Worm (Caenorhabditis elegans) whole organism, L4 larva: ENCODE results near the gene srd-55.
A peak's percentile ranks its signal among the peaks of the same experiment; 100 is the strongest.

Experiments used
- R02D3.7 ChIP-seq: fragments of 150-350 bp; sonication (generic microtip); optimal IDR thresholded peaks from 3 replicates; lab custom pipeline; 2014; ENCODE audit warnings: missing biosample characterization, missing genetic modification characterization
- T20F7.1 ChIP-seq: fragments of 200-800 bp; sonication (Bioruptor generic); optimal IDR thresholded peaks from 2 replicates; lab custom pipeline; 2018; ENCODE audit warnings: mild to moderate bottlenecking, missing genetic modification characterization, missing compliant biosample characterization
- Y48G9A.11 ChIP-seq: fragments of 200-800 bp; sonication (Bioruptor generic); IDR thresholded peaks from 2 replicates; pipeline ENCODE4 v1.3.6; 2022; ENCODE audit warnings: missing genetic modification reagents, missing genetic modification characterization, missing compliant biosample characterization
- Y75B8A.6 ChIP-seq: fragments of 200-800 bp; sonication (Bioruptor generic); IDR thresholded peaks from 2 replicates; pipeline ENCODE4 v1.3.6; 2022; ENCODE audit warnings: missing genetic modification reagents, missing genetic modification characterization, missing compliant biosample characterization
- ZK337.2 ChIP-seq: fragments of 200-800 bp; sonication (Bioruptor generic); IDR thresholded peaks from 2 replicates; pipeline ENCODE4 v1.3.6; 2022; ENCODE audit warnings: missing genetic modification reagents, missing genetic modification characterization, missing compliant biosample characterization
- aha-1 ChIP-seq: fragments of 150-350 bp; peaks from one replicate; lab custom pipeline; 2014; ENCODE audit warnings: missing biosample characterization, missing genetic modification characterization
- arid-1 ChIP-seq: fragments of 200-800 bp; sonication (Bioruptor generic); conservative IDR thresholded peaks from 2 replicates; pipeline ENCODE4 v1.3.6; 2022; ENCODE audit warnings: missing genetic modification reagents, missing genetic modification characterization, missing compliant biosample characterization
- ceh-20 ChIP-seq: fragments of 200-800 bp; sonication (Bioruptor generic); IDR thresholded peaks from 2 replicates; pipeline ENCODE4 v1.3.6; 2022; ENCODE audit warnings: missing genetic modification reagents, missing genetic modification characterization, missing compliant biosample characterization
- ceh-28 ChIP-seq: fragments of 150-350 bp; optimal IDR thresholded peaks from 2 replicates; lab custom pipeline; 2014; ENCODE audit warnings: missing biosample characterization, missing genetic modification reagents, missing genetic modification characterization
- daf-16 ChIP-seq, 3 experiments: sonication (generic microtip); optimal IDR thresholded peaks; 2 replicates each; lab custom pipeline; 2016 to 2017; ENCODE audit warnings: missing genetic modification characterization in 3 of 3, missing genetic modification reagents in 3 of 3, mild to moderate bottlenecking in 2 of 3, missing compliant biosample characterization in 2 of 3, missing biosample characterization in 1 of 3, moderate library complexity in 1 of 3
- dmd-6 ChIP-seq: fragments of 200-800 bp; sonication (Bioruptor generic); IDR thresholded peaks from 2 replicates; pipeline ENCODE4 v1.3.6; 2022; ENCODE audit warnings: missing genetic modification reagents, missing genetic modification characterization, missing compliant biosample characterization
- dmd-8 ChIP-seq: fragments of 200-800 bp; sonication (Bioruptor generic); IDR thresholded peaks from 2 replicates; pipeline ENCODE4 v1.3.6; 2022; ENCODE audit warnings: missing genetic modification characterization, missing compliant biosample characterization
- dve-1 ChIP-seq: sonication (generic microtip); optimal IDR thresholded peaks from 2 replicates; lab custom pipeline; 2017; ENCODE audit warnings: antibody characterized with exemption, mild to moderate bottlenecking, missing genetic modification characterization, missing compliant biosample characterization; ENCODE audit not compliant: insufficient read depth
- fos-1 ChIP-seq: fragments of 150-350 bp; optimal IDR thresholded peaks from 2 replicates; lab custom pipeline; 2014; ENCODE audit warnings: missing biosample characterization, missing genetic modification characterization
- hif-1 ChIP-seq, 2 experiments: sonication (generic microtip); optimal IDR thresholded peaks; 2 replicates each; lab custom pipeline; 2016 to 2017; ENCODE audit warnings: missing compliant biosample characterization in 2 of 2, missing genetic modification characterization in 2 of 2, missing genetic modification reagents in 2 of 2, missing genotype in 2 of 2, mild to moderate bottlenecking in 1 of 2
- hlh-30 ChIP-seq: sonication (generic microtip); optimal IDR thresholded peaks from 2 replicates; lab custom pipeline; 2017; ENCODE audit warnings: antibody characterized with exemption, mild to moderate bottlenecking, missing genetic modification characterization, missing compliant biosample characterization; ENCODE audit not compliant: insufficient read depth
- lim-7 ChIP-seq: fragments of 200-800 bp; sonication (Bioruptor generic); IDR thresholded peaks from 2 replicates; pipeline ENCODE4 v1.3.6; 2022; ENCODE audit warnings: missing genetic modification characterization, missing compliant biosample characterization
- lin-13 ChIP-seq: fragments of 150-350 bp; optimal IDR thresholded peaks from 2 replicates; lab custom pipeline; 2014; ENCODE audit warnings: missing biosample characterization, missing genetic modification reagents, missing genetic modification characterization
- lin-15B ChIP-seq: fragments of 150-350 bp; sonication (generic microtip); optimal IDR thresholded peaks from 3 replicates; lab custom pipeline; 2014; ENCODE audit warnings: missing biosample characterization, missing genetic modification characterization
- lin-29 ChIP-seq: fragments of 200-800 bp; sonication (Bioruptor generic); IDR thresholded peaks from 2 replicates; pipeline ENCODE4 v1.3.6; 2022; ENCODE audit warnings: missing genetic modification reagents, missing genetic modification characterization, missing compliant biosample characterization
- lsy-2 ChIP-seq, 2 experiments: fragments of 150-350 bp in 1 of 2; sonication (generic microtip) in 1 of 2; optimal IDR thresholded peaks; 2 replicates each; lab custom pipeline; 2014 to 2017; ENCODE audit warnings: missing biosample characterization in 2 of 2, missing genetic modification characterization in 2 of 2
- madf-9 ChIP-seq: fragments of 200-800 bp; sonication (Bioruptor generic); conservative IDR thresholded peaks from 2 replicates; pipeline ENCODE4 v1.3.6; 2022; ENCODE audit warnings: missing genetic modification reagents, missing genetic modification characterization, missing compliant biosample characterization
- mdl-1 ChIP-seq, 2 experiments: fragments of 150-350 bp in 1 of 2; sonication (generic microtip) in 1 of 2; optimal IDR thresholded peaks; 2 replicates each; lab custom pipeline; 2014 to 2017; ENCODE audit warnings: missing biosample characterization in 2 of 2, missing genetic modification characterization in 2 of 2
- mep-1 ChIP-seq: fragments of 150-350 bp; sonication (generic microtip); optimal IDR thresholded peaks from 3 replicates; lab custom pipeline; 2014; ENCODE audit warnings: missing biosample characterization, missing genetic modification characterization
- nhr-111 ChIP-seq: fragments of 200-800 bp; sonication (Bioruptor generic); optimal IDR thresholded peaks from 2 replicates; lab custom pipeline; 2018; ENCODE audit warnings: mild to moderate bottlenecking, missing genetic modification characterization, missing compliant biosample characterization
- nhr-28 ChIP-seq: fragments of 150-350 bp; optimal IDR thresholded peaks from 2 replicates; lab custom pipeline; 2014; ENCODE audit warnings: missing biosample characterization, missing genetic modification characterization
- nhr-41 ChIP-seq: fragments of 200-800 bp; sonication (Bioruptor generic); IDR thresholded peaks from 2 replicates; pipeline ENCODE4 v1.3.6; 2022; ENCODE audit warnings: missing genetic modification reagents, missing genetic modification characterization, missing compliant biosample characterization
- nhr-6 ChIP-seq: fragments of 150-350 bp; optimal IDR thresholded peaks from 2 replicates; lab custom pipeline; 2014; ENCODE audit warnings: missing biosample characterization, missing genetic modification characterization
- pqm-1 ChIP-seq: sonication (generic microtip); optimal IDR thresholded peaks from 2 replicates; lab custom pipeline; 2017; ENCODE audit warnings: missing biosample characterization, missing genetic modification characterization
- rbr-2 ChIP-seq: sonication (generic microtip); optimal IDR thresholded peaks from 2 replicates; lab custom pipeline; 2016; ENCODE audit warnings: missing genotype, missing genetic modification characterization, missing compliant biosample characterization
- skn-1 ChIP-seq: fragments of 150-350 bp; optimal IDR thresholded peaks from 2 replicates; lab custom pipeline; 2014; ENCODE audit warnings: missing biosample characterization, missing genetic modification characterization
- tag-97 ChIP-seq: fragments of 200-800 bp; sonication (Bioruptor generic); IDR thresholded peaks from 2 replicates; pipeline ENCODE4 v1.3.6; 2022; ENCODE audit warnings: missing genetic modification characterization, missing compliant biosample characterization
- unc-130 ChIP-seq: sonication (generic microtip); optimal IDR thresholded peaks from 2 replicates; lab custom pipeline; 2016; ENCODE audit warnings: missing genetic modification reagents, missing genetic modification characterization, missing compliant biosample characterization
- unc-62 ChIP-seq, 3 experiments: fragments of 150-350 bp in 1 of 3; sonication (generic microtip); optimal IDR thresholded peaks in 2 of 3; peaks in 1 of 3; 1 replicate in 1 of 3; 2 replicates in 2 of 3; lab custom pipeline; 2014 to 2017; ENCODE audit warnings: missing biosample characterization in 3 of 3, missing genetic modification characterization in 3 of 3, missing genetic modification reagents in 3 of 3, missing genotype in 1 of 3
- vab-7 ChIP-seq: fragments of 200-800 bp; sonication (Bioruptor generic); IDR thresholded peaks from 2 replicates; pipeline ENCODE4 v1.3.6; 2022; ENCODE audit warnings: missing genetic modification reagents, missing genetic modification characterization, missing compliant biosample characterization
- zip-2 ChIP-seq: fragments of 150-350 bp; optimal IDR thresholded peaks from 2 replicates; lab custom pipeline; 2014; ENCODE audit warnings: missing biosample characterization, missing genetic modification characterization

The srd-55 gene

ce11 chrII:7393922-7394689, 14.2 kb upstream of the srd-55 start:
- peak; percentile 58 to 81 for TF ChIP-seq hif-1 (tag; optimal IDR thresholded peaks at IDR 0.05; lab: Kevin White, UChicago)
- TF ChIP-seq dmd-6 (GFP tag; lab: Robert Waterston, UW), result 0 out of 2 replicates have a peak, but pooled peaks have one; percentile 11
- peak; percentile 8 for TF ChIP-seq dve-1 (tag; lab: Kevin White, UChicago)
- TF ChIP-seq lin-15B (tag; lab: Kevin White, UChicago), result no peak
- no peak for TF ChIP-seq lin-29 (GFP tag; lab: Robert Waterston, UW)
- no peak for TF ChIP-seq dmd-8 (GFP tag; lab: Robert Waterston, UW)
- TF ChIP-seq nhr-41 (GFP tag; lab: Robert Waterston, UW), result no peak
- TF ChIP-seq aha-1 (tag; lab: Kevin White, UChicago), result peak; percentile 98
- TF ChIP-seq unc-130 (GFP tag; lab: Kevin White, UChicago), result no peak
- TF ChIP-seq skn-1 (tag; lab: Kevin White, UChicago), result no peak
- TF ChIP-seq Y75B8A.6 (GFP tag; lab: Robert Waterston, UW), result no peak
- no peak for TF ChIP-seq daf-16 (GFP tag; optimal IDR thresholded peaks at IDR 0.05; lab: Kevin White, UChicago)
- TF ChIP-seq daf-16 (tag; optimal IDR thresholded peaks at IDR 0.05; lab: Kevin White, UChicago), result peak; percentile 75
- TF ChIP-seq fos-1 (tag; lab: Kevin White, UChicago), result no peak
- TF ChIP-seq nhr-111, result no peak
- TF ChIP-seq ZK337.2 (GFP tag; lab: Robert Waterston, UW), result no peak
- peak; percentile 19 for TF ChIP-seq nhr-28
- peak; percentile 81 for TF ChIP-seq hlh-30
- no peak for TF ChIP-seq mep-1 (tag; lab: Kevin White, UChicago)
- TF ChIP-seq vab-7, result no peak
- peak in 1 of 2 experiments; percentile 5 for TF ChIP-seq lsy-2 (tag; optimal IDR thresholded peaks at IDR 0.05; lab: Kevin White, UChicago)
- TF ChIP-seq R02D3.7 (tag; lab: Kevin White, UChicago), result no peak
- TF ChIP-seq rbr-2, result no peak
- TF ChIP-seq arid-1 (GFP tag; lab: Robert Waterston, UW), result no peak
- no peak for TF ChIP-seq tag-97 (GFP tag; lab: Robert Waterston, UW)
- TF ChIP-seq pqm-1, result no peak
- no peak for TF ChIP-seq lin-13
- TF ChIP-seq nhr-6 (tag; lab: Kevin White, UChicago), result no peak
- no peak for TF ChIP-seq Y48G9A.11 (GFP tag; lab: Robert Waterston, UW)
- TF ChIP-seq ceh-28 (tag; lab: Kevin White, UChicago), result no peak
- TF ChIP-seq zip-2, result no peak
- TF ChIP-seq T20F7.1 (GFP tag; lab: Kevin White, UChicago), result peak; percentile 16
- TF ChIP-seq mdl-1 (tag; optimal IDR thresholded peaks at IDR 0.05; lab: Kevin White, UChicago), result no peak
- TF ChIP-seq madf-9 (GFP tag; lab: Robert Waterston, UW), result no peak
- TF ChIP-seq, all 104 proteins: peak for 9

ce11 chrII:7394690-7395054, 13.6 kb upstream of the srd-55 start, which contains the start of gene bath-44:
Gene bath-44 (plus strand): TSS chrII:7394955.
- no peak for TF ChIP-seq ceh-20 (GFP tag; lab: Robert Waterston, UW)
- 0 out of 2 replicates have a peak, but pooled peaks have one; percentile 3 for TF ChIP-seq lim-7 (GFP tag; lab: Robert Waterston, UW)

ce11 chrII:7396081-7396480, 12.2 kb upstream of the srd-55 start:
- TF ChIP-seq zip-2 (no peak), aha-1 (tag; lab: Kevin White, UChicago) (peak; percentile 21), unc-62 (GFP tag; optimal IDR thresholded peaks at IDR 0.05 in 1 of 2; lab: Kevin White, UChicago) (peak in 1 of 2 experiments; percentile 98), unc-62 (tag; optimal IDR thresholded peaks at IDR 0.05; lab: Kevin White, UChicago) (no peak)
- TF ChIP-seq, all 104 proteins: peak for 2
